Worm (Caenorhabditis elegans) whole organism, L3 larva: ENCODE measurements around the gene K07F5.14.
"Not testable (repeated sequence)": the region's sequence is repeated elsewhere in the genome, so short reads cannot be mapped to it uniquely, and the experiment has no call there.

Source experiments
- ZK546.5 ChIP-seq: sonication (generic microtip); optimal IDR thresholded peaks from 2 replicates; lab custom pipeline; 2017; ENCODE audit warnings: missing biosample characterization, missing genetic modification characterization
- aly-2 ChIP-seq: fragments of 150-350 bp; optimal IDR thresholded peaks from 2 replicates; lab custom pipeline; 2014; ENCODE audit warnings: missing biosample characterization, missing genetic modification characterization
- ceh-16 ChIP-seq: sonication (generic microtip); optimal IDR thresholded peaks from 2 replicates; lab custom pipeline; 2017; ENCODE audit warnings: missing biosample characterization, missing genetic modification characterization
- ceh-82 ChIP-seq: fragments of 150-350 bp; optimal IDR thresholded peaks from 2 replicates; lab custom pipeline; 2014; ENCODE audit warnings: missing biosample characterization, missing genetic modification characterization
- ceh-9 ChIP-seq: sonication (generic microtip); optimal IDR thresholded peaks from 2 replicates; lab custom pipeline; 2018; ENCODE audit warnings: missing biosample characterization, missing genetic modification characterization
- daf-12 ChIP-seq: fragments of 150-350 bp; optimal IDR thresholded peaks from 2 replicates; lab custom pipeline; 2014; ENCODE audit warnings: missing biosample characterization, missing genetic modification reagents, missing genetic modification characterization
- egl-5 ChIP-seq: fragments of 150-350 bp; optimal IDR thresholded peaks from 2 replicates; lab custom pipeline; 2017; ENCODE audit warnings: missing biosample characterization, missing genetic modification reagents, missing genetic modification characterization, inconsistent platforms
- elt-1 ChIP-seq: fragments of 150-350 bp; optimal IDR thresholded peaks from 2 replicates; lab custom pipeline; 2014; ENCODE audit warnings: missing biosample characterization, missing genetic modification characterization
- elt-2 ChIP-seq: sonication (generic microtip); optimal IDR thresholded peaks from 2 replicates; lab custom pipeline; 2016; ENCODE audit warnings: missing genetic modification reagents, mild to moderate bottlenecking, missing genetic modification characterization, missing compliant biosample characterization
- eor-1 ChIP-seq, 2 experiments: fragments of 150-350 bp; optimal IDR thresholded peaks; 2 replicates each; lab custom pipeline; 2014 to 2018; ENCODE audit warnings: missing biosample characterization in 2 of 2, missing genetic modification characterization in 2 of 2
- fkh-10 ChIP-seq: sonication (generic microtip); optimal IDR thresholded peaks from 2 replicates; lab custom pipeline; 2017; ENCODE audit warnings: missing biosample characterization, missing genetic modification reagents, missing genetic modification characterization
- fos-1 ChIP-seq: fragments of 150-350 bp; optimal IDR thresholded peaks from 2 replicates; lab custom pipeline; 2014; ENCODE audit warnings: missing biosample characterization, missing genetic modification characterization
- hmg-11 ChIP-seq: sonication (generic microtip); optimal IDR thresholded peaks from 2 replicates; lab custom pipeline; 2016; ENCODE audit warnings: missing genetic modification characterization, missing compliant biosample characterization
- jun-1 ChIP-seq: fragments of 150-350 bp; optimal IDR thresholded peaks from 2 replicates; lab custom pipeline; 2014; ENCODE audit warnings: missing biosample characterization, missing genetic modification reagents, missing genetic modification characterization
- lin-15B ChIP-seq: fragments of 150-350 bp; optimal IDR thresholded peaks from 2 replicates; lab custom pipeline; 2014; ENCODE audit warnings: missing biosample characterization, missing genetic modification characterization
- lin-39 ChIP-seq: fragments of 150-350 bp; optimal IDR thresholded peaks from 2 replicates; lab custom pipeline; 2018; ENCODE audit warnings: missing biosample characterization, missing genetic modification reagents, missing genetic modification characterization
- mdl-1 ChIP-seq: fragments of 150-350 bp; optimal IDR thresholded peaks from 2 replicates; lab custom pipeline; 2014; ENCODE audit warnings: missing biosample characterization, missing genetic modification characterization
- nfya-1 ChIP-seq: sonication (generic microtip); optimal IDR thresholded peaks from 2 replicates; lab custom pipeline; 2017; ENCODE audit warnings: missing genetic modification characterization, mild to moderate bottlenecking, missing compliant biosample characterization, antibody characterized with exemption, moderate library complexity; ENCODE audit not compliant: insufficient read depth
- nhr-11 ChIP-seq: fragments of 150-350 bp; optimal IDR thresholded peaks from 2 replicates; lab custom pipeline; 2014; ENCODE audit warnings: missing biosample characterization, missing genetic modification characterization
- nhr-23 ChIP-seq: fragments of 150-350 bp; optimal IDR thresholded peaks from 2 replicates; lab custom pipeline; 2014; ENCODE audit warnings: missing biosample characterization, missing genetic modification reagents, missing genetic modification characterization
- nhr-25 ChIP-seq: sonication (generic microtip); optimal IDR thresholded peaks from 2 replicates; lab custom pipeline; 2017; ENCODE audit warnings: missing biosample characterization, missing genetic modification characterization
- nhr-43 ChIP-seq: sonication (generic microtip); optimal IDR thresholded peaks from 2 replicates; lab custom pipeline; 2016; ENCODE audit warnings: mild to moderate bottlenecking, missing genetic modification characterization, missing compliant biosample characterization; ENCODE audit not compliant: poor library complexity, severe bottlenecking
- nhr-67 ChIP-seq: fragments of 150-350 bp; optimal IDR thresholded peaks from 2 replicates; lab custom pipeline; 2014; ENCODE audit warnings: missing biosample characterization, missing genetic modification characterization
- nhr-76 ChIP-seq: fragments of 150-350 bp; sonication (generic microtip); optimal IDR thresholded peaks from 5 replicates; lab custom pipeline; 2014; ENCODE audit warnings: missing biosample characterization, missing genetic modification characterization
- nhr-77 ChIP-seq: fragments of 150-350 bp; optimal IDR thresholded peaks from 2 replicates; lab custom pipeline; 2014; ENCODE audit warnings: missing biosample characterization, missing genetic modification characterization
- pha-4 ChIP-seq: fragments of 150-350 bp; optimal IDR thresholded peaks from 2 replicates; lab custom pipeline; 2014; ENCODE audit warnings: missing biosample characterization, missing genetic modification reagents, missing genetic modification characterization
- skn-1 ChIP-seq: fragments of 150-350 bp; optimal IDR thresholded peaks from 2 replicates; lab custom pipeline; 2014; ENCODE audit warnings: missing biosample characterization, missing genetic modification characterization
- snpc-4 ChIP-seq: fragments of 150-350 bp; optimal IDR thresholded peaks from 2 replicates; lab custom pipeline; 2014; ENCODE audit warnings: missing biosample characterization, missing genetic modification characterization
- unc-39 ChIP-seq: sonication (generic microtip); optimal IDR thresholded peaks from 4 replicates; lab custom pipeline; 2017; ENCODE audit warnings: missing biosample characterization, missing genetic modification characterization
- zag-1 ChIP-seq: fragments of 150-350 bp; optimal IDR thresholded peaks from 2 replicates; lab custom pipeline; 2014; ENCODE audit warnings: missing biosample characterization, missing genetic modification characterization
- ztf-11 ChIP-seq: fragments of 150-350 bp; optimal IDR thresholded peaks from 2 replicates; lab custom pipeline; 2014; ENCODE audit warnings: missing biosample characterization, missing genetic modification characterization

Gene K07F5.14

ce11 chrIV:9837349-9837748, 24.7 kb upstream of the K07F5.14 start, which contains the start of gene msp-10:
Gene msp-10 (plus strand): TSS chrIV:9837649.
- TF ChIP-seq aly-2 (tag; lab: Kevin White, UChicago); nhr-23 (tag; lab: Kevin White, UChicago); ceh-9: not testable (repeated sequence)

DNA sequence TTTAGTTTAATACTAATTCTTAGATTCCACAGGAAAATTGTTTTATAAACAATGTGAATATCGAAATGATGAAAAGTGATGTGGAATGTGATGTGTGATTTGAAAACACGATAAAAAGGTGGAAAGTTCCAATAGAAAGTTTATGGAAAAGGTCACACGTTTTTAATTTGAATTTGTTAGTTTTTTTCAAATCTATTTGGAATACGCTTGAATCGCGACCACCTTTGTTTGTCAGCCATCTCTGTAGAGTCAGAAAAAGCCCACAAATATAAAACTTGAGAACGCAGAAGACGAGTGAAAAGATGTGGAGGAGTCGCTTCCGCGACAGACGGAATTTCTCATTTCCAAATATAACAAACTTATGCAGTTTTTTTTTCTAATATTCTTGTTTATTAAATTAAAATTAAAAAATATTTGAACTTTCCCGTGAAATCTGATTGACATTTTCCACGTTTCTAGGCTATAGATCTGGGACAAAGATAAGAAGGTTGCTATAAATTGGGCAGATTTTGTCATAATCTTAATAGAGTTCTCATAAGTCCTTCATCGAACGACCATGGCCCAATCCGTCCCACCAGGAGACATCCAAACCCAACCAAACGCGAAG, 20.9 kb upstream of the K07F5.14 start, which contains the start of the genes kin-24 and msp-56:
Gene kin-24 (minus strand): TSS at position 101 of the 607 bp plus-strand sequence.
Gene msp-56 (plus strand): TSS at position 557 of the 607 bp plus-strand sequence.
- TF ChIP-seq egl-5 (tag; lab: Kevin White, UChicago) (no peak), ceh-16 (tag; lab: Kevin White, UChicago) (no peak), unc-39 (no peak), nhr-77 (tag; lab: Kevin White, UChicago) (no peak), ceh-9 (no peak), snpc-4 (tag; lab: Kevin White, UChicago) (no peak), nhr-23 (tag; lab: Kevin White, UChicago) (no peak), aly-2 (tag; lab: Kevin White, UChicago) (no peak), nhr-67 (tag; lab: Kevin White, UChicago) (no peak), fkh-10 (GFP tag; lab: Kevin White, UChicago) (no peak), mdl-1 (tag; lab: Kevin White, UChicago) (no peak), eor-1 (tag; optimal IDR thresholded peaks at IDR 0.05; lab: Kevin White, UChicago) (no peak)

- TF ChIP-seq ZK546.5 (tag; lab: Kevin White, UChicago) (no peak), nhr-43 (tag; lab: Kevin White, UChicago) (no peak), daf-12 (no peak), elt-1 (tag; lab: Kevin White, UChicago) (no peak), nhr-11 (tag; lab: Kevin White, UChicago) (no peak), pha-4 (tag; lab: Kevin White, UChicago) (no peak)
- TF ChIP-seq, all 47 proteins: peak for 0
Measured at ce11 chrIV:9842071-9842470, 19.9 kb upstream of the K07F5.14 start, which contains the start of gene K07F5.17. Gene K07F5.17 (plus strand): TSS chrIV:9842371.

DNA sequence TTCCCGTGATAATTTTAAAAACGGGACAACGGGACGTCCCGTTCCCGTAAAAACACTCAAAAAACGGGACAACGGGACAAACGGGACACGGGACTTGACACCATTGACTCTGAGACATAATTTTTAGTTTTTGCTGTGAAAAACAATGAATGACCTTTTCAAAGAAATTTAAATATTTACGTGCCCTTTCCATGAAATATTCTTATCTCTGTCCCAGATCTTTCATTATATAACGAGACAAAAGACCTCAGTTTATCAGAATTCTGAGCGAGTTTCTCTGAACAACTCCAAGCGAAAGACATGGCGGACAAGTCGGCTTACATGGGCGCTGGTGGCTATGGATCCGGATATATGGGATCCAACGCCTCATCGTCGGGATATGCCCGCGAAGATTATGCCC, 18.3 kb upstream of the K07F5.14 start, which contains the start of gene nspd-2:
Gene nspd-2 (plus strand): TSS at position 301 of the 400 bp plus-strand sequence.
- no peak for TF ChIP-seq nhr-25 (tag; lab: Kevin White, UChicago)
- TF ChIP-seq ceh-82 (tag; lab: Kevin White, UChicago) = no peak
- no peak for TF ChIP-seq jun-1 (tag; lab: Kevin White, UChicago)
- TF ChIP-seq nhr-23 (tag; lab: Kevin White, UChicago) = no peak
- TF ChIP-seq fos-1 (tag; lab: Kevin White, UChicago) = no peak
- TF ChIP-seq elt-1 (tag; lab: Kevin White, UChicago) = no peak
- no peak for TF ChIP-seq ZK546.5 (tag; lab: Kevin White, UChicago)
- TF ChIP-seq ztf-11 = no peak
- TF ChIP-seq lin-39 = no peak
- TF ChIP-seq eor-1 (tag; optimal IDR thresholded peaks at IDR 0.05; lab: Kevin White, UChicago) = no peak
- no peak for TF ChIP-seq nhr-77 (tag; lab: Kevin White, UChicago)
- TF ChIP-seq, all 47 proteins: peak for 0

- TF ChIP-seq nhr-43 (tag; lab: Kevin White, UChicago) (no peak), nhr-76 (no peak), lin-15B (no peak), hmg-11 (tag; lab: Kevin White, UChicago) (no peak), nhr-11 (tag; lab: Kevin White, UChicago) (no peak), elt-2 (no peak), skn-1 (tag; lab: Kevin White, UChicago) (no peak), egl-5 (tag; lab: Kevin White, UChicago) (no peak), nfya-1 (no peak), ztf-11 (no peak), mdl-1 (tag; lab: Kevin White, UChicago) (no peak), zag-1 (tag; lab: Kevin White, UChicago) (no peak)
Measured at ce11 chrIV:9846574-9846973, 15.4 kb upstream of the K07F5.14 start, which contains the start of gene K07F5.6. Gene K07F5.6 (minus strand): TSS chrIV:9846674.
